Fruit fly (Drosophila melanogaster) whole organism, pupa: ENCODE measurements around the gene toe.
A peak's percentile ranks its signal among the peaks of the same experiment; 100 is the strongest.

Experiments
- CG10348 ChIP-seq: fragments of 200-800 bp; sonication (Bioruptor generic); IDR thresholded peaks from 2 replicates; pipeline ENCODE4 v1.3.6; 2022; ENCODE audit warnings: missing biosample characterization, missing genetic modification characterization
- CG12605 ChIP-seq: fragments of 200-800 bp; sonication (Bioruptor generic); IDR thresholded peaks from 2 replicates; pipeline ENCODE4 v1.3.6; 2022; ENCODE audit warnings: missing biosample characterization, missing genetic modification characterization
- CG13204 ChIP-seq: fragments of 200-800 bp; sonication (Bioruptor generic); optimal IDR thresholded peaks from 2 replicates; lab custom pipeline; 2018; ENCODE audit warnings: missing biosample characterization, mild to moderate bottlenecking, missing genetic modification characterization, moderate library complexity
- CG14655 ChIP-seq: fragments of 200-800 bp; sonication (Bioruptor generic); optimal IDR thresholded peaks from 3 replicates; lab custom pipeline; 2017; ENCODE audit warnings: mild to moderate bottlenecking, missing biosample characterization, missing genetic modification reagents, missing genetic modification characterization
- CG15710 ChIP-seq: fragments of 200-800 bp; sonication (Bioruptor generic); optimal IDR thresholded peaks from 2 replicates; lab custom pipeline; 2018; ENCODE audit warnings: missing biosample characterization, mild to moderate bottlenecking, missing genetic modification characterization, moderate library complexity
- CG17806 ChIP-seq: fragments of 200-800 bp; sonication (Bioruptor generic); optimal IDR thresholded peaks from 2 replicates; lab custom pipeline; 2018; ENCODE audit warnings: missing biosample characterization, mild to moderate bottlenecking, missing genetic modification characterization, moderate library complexity
- CG32121 ChIP-seq: fragments of 200-800 bp; sonication (Bioruptor generic); IDR thresholded peaks from 2 replicates; pipeline ENCODE4 v1.3.6; 2022; ENCODE audit warnings: missing biosample characterization, missing genetic modification characterization
- CG34367 ChIP-seq: fragments of 200-800 bp; sonication (Bioruptor generic); optimal IDR thresholded peaks from 2 replicates; lab custom pipeline; 2018; ENCODE audit warnings: missing biosample characterization, mild to moderate bottlenecking, missing genetic modification characterization
- CG4496 ChIP-seq: fragments of 200-800 bp; sonication (Bioruptor generic); IDR thresholded peaks from 3 replicates; pipeline ENCODE4 v1.3.6; 2022; ENCODE audit warnings: missing biosample characterization, missing genetic modification characterization
- CG8159 ChIP-seq: fragments of 200-800 bp; sonication (Bioruptor generic); optimal IDR thresholded peaks from 3 replicates; lab custom pipeline; 2018; ENCODE audit warnings: missing biosample characterization, mild to moderate bottlenecking, missing genetic modification characterization, moderate library complexity
- CG8301 ChIP-seq: fragments of 200-800 bp; sonication (Bioruptor generic); optimal IDR thresholded peaks from 2 replicates; lab custom pipeline; 2018; ENCODE audit warnings: missing biosample characterization, mild to moderate bottlenecking, missing genetic modification characterization
- CG9948 ChIP-seq: fragments of 200-800 bp; sonication (Bioruptor generic); optimal IDR thresholded peaks from 2 replicates; lab custom pipeline; 2018; ENCODE audit warnings: missing biosample characterization, mild to moderate bottlenecking, missing genetic modification characterization, moderate library complexity
- D1 ChIP-seq: fragments of 200-800 bp; sonication (Bioruptor generic); optimal IDR thresholded peaks from 2 replicates; lab custom pipeline; 2018; ENCODE audit warnings: missing biosample characterization, mild to moderate bottlenecking, missing genetic modification characterization, moderate library complexity
- EcR ChIP-seq: fragments of 200-800 bp; sonication (Bioruptor generic); optimal IDR thresholded peaks from 3 replicates; lab custom pipeline; 2019; ENCODE audit warnings: missing biosample characterization, missing genetic modification characterization, mild to moderate bottlenecking, moderate library complexity, missing genetic modification reagents
- Ets98B ChIP-seq: fragments of 200-800 bp; sonication (Bioruptor generic); IDR thresholded peaks from 2 replicates; pipeline ENCODE4 v1.3.6; 2022; ENCODE audit warnings: missing biosample characterization, missing genetic modification characterization
- Pif1A ChIP-seq: fragments of 200-800 bp; sonication (Bioruptor generic); optimal IDR thresholded peaks from 3 replicates; lab custom pipeline; 2016; ENCODE audit warnings: missing biosample characterization, missing genetic modification characterization
- Pif1B ChIP-seq: fragments of 200-800 bp; sonication (Bioruptor generic); optimal IDR thresholded peaks from 3 replicates; lab custom pipeline; 2016; ENCODE audit warnings: missing biosample characterization, missing genetic modification characterization
- Snoo ChIP-seq: fragments of 200-800 bp; sonication (Bioruptor generic); optimal IDR thresholded peaks from 3 replicates; lab custom pipeline; 2017; ENCODE audit warnings: missing biosample characterization, mild to moderate bottlenecking, missing genetic modification characterization, inconsistent platforms
- fd96Ca ChIP-seq: fragments of 200-800 bp; sonication (Bioruptor generic); IDR thresholded peaks from 3 replicates; pipeline ENCODE4 v1.3.6; 2022; ENCODE audit warnings: missing biosample characterization, missing genetic modification characterization
- gl ChIP-seq: fragments of 200-800 bp; sonication (Bioruptor generic); optimal IDR thresholded peaks from 2 replicates; lab custom pipeline; 2018; ENCODE audit warnings: missing biosample characterization, mild to moderate bottlenecking, missing genetic modification characterization
- rn ChIP-seq: fragments of 200-800 bp; sonication (Bioruptor generic); IDR thresholded peaks from 2 replicates; pipeline ENCODE4 v1.3.6; 2022; ENCODE audit warnings: missing biosample characterization, missing genetic modification characterization

The toe gene

dm6 chr3L:12432392-12433012 is at the start of gene toe:
TSS of gene toe (minus strand) at chr3L:12432668.
- TF ChIP-seq CG34367, result no peak
- TF ChIP-seq, all 21 proteins: peak for 0

dm6 chr3L:12482246-12482645 is 49.8 kb upstream of the toe start, which contains the start of gene CG33725:
TSS of gene CG33725 (plus strand) at chr3L:12482609.
- no peak for TF ChIP-seq gl
- no peak for TF ChIP-seq Pif1B (GFP tag; lab: Kevin White, UChicago)
- 0 out of 2 replicates have a peak, but pooled peaks have one; percentile 19 for TF ChIP-seq rn
- peak; percentile 57 for TF ChIP-seq CG13204
- TF ChIP-seq D1, result no peak

dm6 chr3L:12478229-12478628 is 45.8 kb upstream of the toe start:
- no peak for TF ChIP-seq CG15710 (tag; lab: Kevin White, UChicago)
- TF ChIP-seq EcR (GFP tag; lab: Kevin White, UChicago), result peak; percentile 83
- TF ChIP-seq, all 21 proteins: peak for 1

dm6 chr3L:12471471-12471978 is 39.1 kb upstream of the toe start, which contains the start of gene CG10616:
TSS of gene CG10616 (plus strand) at chr3L:12471728.
- TF ChIP-seq CG12605 (no peak), CG4496 (GFP tag; lab: Robert Waterston, UW) (no peak), Snoo (tag; lab: Kevin White, UChicago) (no peak), CG34367 (no peak), CG8301 (tag; lab: Kevin White, UChicago) (no peak), Ets98B (GFP tag; lab: Robert Waterston, UW) (no peak), Pif1B (GFP tag; lab: Kevin White, UChicago) (no peak), CG10348 (GFP tag; lab: Robert Waterston, UW) (no peak), EcR (GFP tag; lab: Kevin White, UChicago) (no peak), gl (no peak), CG8159 (no peak), CG9948 (tag; lab: Kevin White, UChicago) (no peak), Pif1A (GFP tag; lab: Kevin White, UChicago) (no peak), CG15710 (tag; lab: Kevin White, UChicago) (no peak)

dm6 chr3L:12470509-12470908 is 38.0 kb upstream of the toe start:
- no peak for TF ChIP-seq EcR (GFP tag; lab: Kevin White, UChicago)
- no peak for TF ChIP-seq CG34367
- no peak for TF ChIP-seq CG10348 (GFP tag; lab: Robert Waterston, UW)
- no peak for TF ChIP-seq rn
- TF ChIP-seq CG12605, result no peak
- TF ChIP-seq Snoo (tag; lab: Kevin White, UChicago), result no peak
- TF ChIP-seq D1, result no peak
- no peak for TF ChIP-seq CG9948 (tag; lab: Kevin White, UChicago)
- TF ChIP-seq fd96Ca (GFP tag; lab: Robert Waterston, UW), result no peak
- TF ChIP-seq CG13204, result no peak
- TF ChIP-seq Pif1B (GFP tag; lab: Kevin White, UChicago), result no peak
- TF ChIP-seq Pif1A (GFP tag; lab: Kevin White, UChicago), result no peak
- TF ChIP-seq CG14655, result no peak
- no peak for TF ChIP-seq Ets98B (GFP tag; lab: Robert Waterston, UW)
- no peak for TF ChIP-seq CG8301 (tag; lab: Kevin White, UChicago)

dm6 chr3L:12469684-12470083 is 37.2 kb upstream of the toe start, which contains the start of gene CG32102:
TSS of gene CG32102 (minus strand) at chr3L:12469784.
- TF ChIP-seq EcR (GFP tag; lab: Kevin White, UChicago) (no peak), Pif1A (GFP tag; lab: Kevin White, UChicago) (no peak), CG17806 (tag; lab: Kevin White, UChicago) (no peak), CG4496 (GFP tag; lab: Robert Waterston, UW) (no peak), CG8301 (tag; lab: Kevin White, UChicago) (no peak), Snoo (tag; lab: Kevin White, UChicago) (no peak), CG13204 (no peak), CG14655 (no peak), CG9948 (tag; lab: Kevin White, UChicago) (no peak), rn (no peak), CG32121 (GFP tag; lab: Robert Waterston, UW) (no peak), CG8159 (no peak), fd96Ca (GFP tag; lab: Robert Waterston, UW) (no peak), D1 (no peak), Ets98B (GFP tag; lab: Robert Waterston, UW) (no peak), CG15710 (tag; lab: Kevin White, UChicago) (no peak), CG12605 (no peak)
- TF ChIP-seq, all 21 proteins: peak for 0

- TF ChIP-seq CG12605 (no peak), rn (no peak), D1 (peak; percentile 2), Snoo (tag; lab: Kevin White, UChicago) (peak; percentile 25), EcR (GFP tag; lab: Kevin White, UChicago) (peak; percentile 19), Pif1B (GFP tag; lab: Kevin White, UChicago) (no peak), fd96Ca (GFP tag; lab: Robert Waterston, UW) (peak; percentile 75; the same call in 2 of the 3 replicates)
Observed at dm6 chr3L:12468016-12468415, 35.5 kb upstream of the toe start, which contains the start of gene eyg. TSS of gene eyg (minus strand) at chr3L:12468021.
